Worm (Caenorhabditis elegans) whole organism, midembryonic: Measurements from ENCODE around the gene E02H4.6.

Experiments
- flt-1 ChIP-seq: fragments of 200-800 bp; sonication (Bioruptor generic); IDR thresholded peaks from 2 replicates; pipeline ENCODE4 v1.3.6; 2022; ENCODE audit warnings: missing genetic modification characterization, missing compliant biosample characterization
- klf-2 ChIP-seq: fragments of 200-800 bp; sonication (Bioruptor generic); conservative IDR thresholded peaks from 2 replicates; pipeline ENCODE4 v1.3.6; 2022; ENCODE audit warnings: missing genetic modification reagents, missing genetic modification characterization, missing compliant biosample characterization

DNA sequence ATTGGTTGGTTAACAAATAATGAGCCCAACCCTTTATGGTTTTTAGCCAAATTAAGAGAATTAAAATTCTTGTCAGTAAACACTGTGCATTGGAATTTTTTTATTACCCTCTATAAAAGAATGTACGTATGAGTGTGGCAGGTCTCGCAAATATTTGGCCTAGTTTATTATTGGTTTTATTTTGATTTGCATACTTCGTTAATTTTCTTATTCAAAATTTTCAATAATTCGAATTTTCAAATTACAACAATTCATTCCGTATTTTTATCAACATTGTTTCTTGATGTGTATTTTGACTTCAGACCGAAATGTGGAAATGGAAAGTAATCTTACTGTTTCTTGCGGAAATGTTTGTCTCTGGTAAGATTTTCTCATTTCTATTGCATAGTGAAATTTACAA is 5.7 kb upstream of the E02H4.6 start, which contains the start of gene E02H4.4:
- TF ChIP-seq flt-1 (GFP tag; lab: Robert Waterston, UW) (no peak), klf-2 (GFP tag; lab: Robert Waterston, UW) (no peak)
